Fruit fly (Drosophila melanogaster) whole organism, pupa: Measurements from ENCODE around the gene grn.

Experiments
- CG10348 ChIP-seq: fragments of 200-800 bp; sonication (Bioruptor generic); IDR thresholded peaks from 2 replicates; pipeline ENCODE4 v1.3.6; 2022; ENCODE audit warnings: missing biosample characterization, missing genetic modification characterization
- CG13204 ChIP-seq: fragments of 200-800 bp; sonication (Bioruptor generic); optimal IDR thresholded peaks from 2 replicates; lab custom pipeline; 2018; ENCODE audit warnings: missing biosample characterization, mild to moderate bottlenecking, missing genetic modification characterization, moderate library complexity
- CG17806 ChIP-seq: fragments of 200-800 bp; sonication (Bioruptor generic); optimal IDR thresholded peaks from 2 replicates; lab custom pipeline; 2018; ENCODE audit warnings: missing biosample characterization, mild to moderate bottlenecking, missing genetic modification characterization, moderate library complexity
- CG4496 ChIP-seq: fragments of 200-800 bp; sonication (Bioruptor generic); IDR thresholded peaks from 3 replicates; pipeline ENCODE4 v1.3.6; 2022; ENCODE audit warnings: missing biosample characterization, missing genetic modification characterization
- CG8159 ChIP-seq: fragments of 200-800 bp; sonication (Bioruptor generic); optimal IDR thresholded peaks from 3 replicates; lab custom pipeline; 2018; ENCODE audit warnings: missing biosample characterization, mild to moderate bottlenecking, missing genetic modification characterization, moderate library complexity
- CG9948 ChIP-seq: fragments of 200-800 bp; sonication (Bioruptor generic); optimal IDR thresholded peaks from 2 replicates; lab custom pipeline; 2018; ENCODE audit warnings: missing biosample characterization, mild to moderate bottlenecking, missing genetic modification characterization, moderate library complexity
- D1 ChIP-seq: fragments of 200-800 bp; sonication (Bioruptor generic); optimal IDR thresholded peaks from 2 replicates; lab custom pipeline; 2018; ENCODE audit warnings: missing biosample characterization, mild to moderate bottlenecking, missing genetic modification characterization, moderate library complexity
- EcR ChIP-seq: fragments of 200-800 bp; sonication (Bioruptor generic); optimal IDR thresholded peaks from 3 replicates; lab custom pipeline; 2019; ENCODE audit warnings: missing biosample characterization, missing genetic modification characterization, mild to moderate bottlenecking, moderate library complexity, missing genetic modification reagents
- Pif1B ChIP-seq: fragments of 200-800 bp; sonication (Bioruptor generic); optimal IDR thresholded peaks from 3 replicates; lab custom pipeline; 2016; ENCODE audit warnings: missing biosample characterization, missing genetic modification characterization
- Snoo ChIP-seq: fragments of 200-800 bp; sonication (Bioruptor generic); optimal IDR thresholded peaks from 3 replicates; lab custom pipeline; 2017; ENCODE audit warnings: missing biosample characterization, mild to moderate bottlenecking, missing genetic modification characterization, inconsistent platforms
- rn ChIP-seq: fragments of 200-800 bp; sonication (Bioruptor generic); IDR thresholded peaks from 2 replicates; pipeline ENCODE4 v1.3.6; 2022; ENCODE audit warnings: missing biosample characterization, missing genetic modification characterization

- TF ChIP-seq CG13204: no peak
- TF ChIP-seq Pif1B (GFP tag; lab: Kevin White, UChicago): peak; percentile 18
- TF ChIP-seq CG8159 (tag; lab: Kevin White, UChicago): peak; percentile 38
- TF ChIP-seq Snoo (tag; lab: Kevin White, UChicago): no peak
- TF ChIP-seq CG10348 (GFP tag; lab: Robert Waterston, UW): no peak
- TF ChIP-seq CG4496: peak; percentile 73; the same call in 2 of the 3 replicates
- peak; percentile 9 for TF ChIP-seq CG9948
- no peak for TF ChIP-seq EcR
- peak; percentile 13 for TF ChIP-seq CG17806 (tag; lab: Kevin White, UChicago)
- TF ChIP-seq rn (GFP tag; lab: Robert Waterston, UW): 0 out of 2 replicates have a peak, but pooled peaks have one; percentile 30
- TF ChIP-seq D1 (tag; lab: Kevin White, UChicago): no peak
Measured at dm6 chr3R:8171489-8172161, 9.6 kb downstream of the grn start.
